Worm (Caenorhabditis elegans) whole organism, L4/young adult: ENCODE results near the gene srw-7.

Experiments
- W03F9.2 ChIP-seq: fragments of 150-350 bp; optimal IDR thresholded peaks from 2 replicates; lab custom pipeline; 2014; ENCODE audit warnings: missing biosample characterization, missing genetic modification characterization
- dao-5 ChIP-seq: sonication (generic microtip); optimal IDR thresholded peaks from 2 replicates; lab custom pipeline; 2016; ENCODE audit warnings: missing genotype, missing genetic modification characterization, moderate library complexity, missing compliant biosample characterization
- him-1 ChIP-seq: sonication (generic microtip); optimal IDR thresholded peaks from 2 replicates; lab custom pipeline; 2016; ENCODE audit warnings: missing genotype, missing genetic modification reagents, missing genetic modification characterization, missing compliant biosample characterization

srw-7 gene

DNA sequence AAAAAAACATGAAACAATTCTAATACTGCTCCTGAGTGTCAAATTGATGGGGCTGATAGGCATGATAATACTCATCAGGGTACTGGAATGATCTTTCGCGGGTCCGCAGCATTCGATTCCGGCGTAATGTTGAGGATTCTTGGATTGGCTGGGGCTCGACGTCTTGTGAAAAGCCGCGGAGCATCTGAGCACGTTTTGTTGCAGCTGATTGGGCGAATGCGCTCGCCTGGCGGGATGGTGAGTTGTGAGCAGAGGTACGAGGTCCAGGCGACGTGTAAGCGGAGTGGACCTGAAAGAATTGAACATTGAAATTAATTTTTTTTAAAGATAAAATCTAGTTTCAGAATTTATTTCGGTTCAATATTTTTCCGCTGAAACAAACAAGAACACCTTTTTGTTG is 7.9 kb downstream of the srw-7 start:
- TF ChIP-seq dao-5 (tag; lab: Kevin White, UChicago) (no peak), W03F9.2 (no peak), him-1 (tag; lab: Kevin White, UChicago) (no peak)

- TF ChIP-seq dao-5 (tag; lab: Kevin White, UChicago): no peak
- TF ChIP-seq him-1 (tag; lab: Kevin White, UChicago): peak; percentile 10
- no peak for TF ChIP-seq W03F9.2
Observed at ce11 chrV:3814938-3815337, 8.9 kb downstream of the srw-7 start, which contains the start of gene H10D18.1. Gene H10D18.1, plus strand, starts transcription at chrV:3815214.

- TF ChIP-seq dao-5 (tag; lab: Kevin White, UChicago) (no peak), him-1 (tag; lab: Kevin White, UChicago) (no peak), W03F9.2 (no peak)
Observed at ce11 chrV:3820875-3821274, 14.8 kb downstream of the srw-7 start.

- TF ChIP-seq him-1 (tag; lab: Kevin White, UChicago) (no peak), W03F9.2 (no peak), dao-5 (tag; lab: Kevin White, UChicago) (no peak)
Observed at ce11 chrV:3825190-3825589, 19.1 kb downstream of the srw-7 start.

ce11 chrV:3831616-3832015 is 25.6 kb downstream of the srw-7 start, which contains the start of gene H10D18.5:
Gene H10D18.5, minus strand, starts transcription at chrV:3831716.
- TF ChIP-seq him-1 (tag; lab: Kevin White, UChicago) (no peak), dao-5 (tag; lab: Kevin White, UChicago) (no peak), W03F9.2 (no peak)

DNA sequence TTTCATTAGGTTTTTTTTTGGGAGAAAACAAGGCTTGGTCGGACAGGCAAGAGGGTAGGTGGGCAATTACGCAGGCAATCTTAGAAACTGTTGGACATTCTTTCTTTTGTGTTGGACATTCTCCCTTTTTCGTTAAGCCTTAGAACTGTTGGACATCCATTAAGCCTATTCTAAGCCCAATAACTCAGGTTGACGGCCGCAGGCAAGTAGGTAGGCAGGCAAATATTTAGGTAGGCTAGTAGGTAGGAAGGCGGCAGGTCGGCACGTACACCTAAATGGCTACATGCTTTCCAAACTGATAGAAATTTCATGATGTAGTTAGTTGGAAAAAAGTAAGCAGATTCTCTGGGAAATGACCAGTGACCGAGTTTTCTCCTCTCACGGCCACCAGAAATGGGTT is 26.0 kb downstream of the srw-7 start:
- TF ChIP-seq dao-5 (tag; lab: Kevin White, UChicago) (no peak), W03F9.2 (no peak), him-1 (tag; lab: Kevin White, UChicago) (no peak)

DNA sequence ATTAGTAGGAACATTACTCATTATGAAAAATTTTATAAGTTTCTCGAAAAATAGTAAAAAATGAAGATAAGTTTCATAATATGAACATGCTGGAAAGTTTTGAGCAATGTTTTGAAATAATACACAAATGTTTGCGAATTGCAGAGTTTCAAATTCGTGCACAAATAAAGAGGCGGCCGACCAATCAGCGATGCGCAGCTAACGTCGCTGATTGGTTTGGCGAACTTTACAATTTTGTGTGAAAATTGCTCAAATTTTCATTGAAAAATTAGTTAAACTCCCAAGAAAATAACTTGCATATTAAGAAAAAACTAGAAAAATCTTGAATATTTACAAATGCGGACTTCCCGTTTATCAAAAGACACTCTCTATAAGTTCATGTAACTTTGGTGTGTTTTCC is 26.6 kb downstream of the srw-7 start:
- no peak for TF ChIP-seq W03F9.2
- no peak for TF ChIP-seq dao-5 (tag; lab: Kevin White, UChicago)
- no peak for TF ChIP-seq him-1 (tag; lab: Kevin White, UChicago)

ce11 chrV:3841462-3841861 is 35.4 kb downstream of the srw-7 start:
- TF ChIP-seq dao-5 (tag; lab: Kevin White, UChicago) (no peak), him-1 (tag; lab: Kevin White, UChicago) (no peak), W03F9.2 (no peak)

ce11 chrV:3843926-3844325 is 37.9 kb downstream of the srw-7 start, which contains the start of gene ugt-32:
Gene ugt-32, minus strand, starts transcription at chrV:3844007.
- TF ChIP-seq W03F9.2: no peak
- no peak for TF ChIP-seq him-1 (tag; lab: Kevin White, UChicago)
- no peak for TF ChIP-seq dao-5 (tag; lab: Kevin White, UChicago)

- TF ChIP-seq dao-5 (tag; lab: Kevin White, UChicago) (no peak), him-1 (tag; lab: Kevin White, UChicago) (no peak), W03F9.2 (no peak)
Observed at ce11 chrV:3847268-3847667, 41.2 kb downstream of the srw-7 start, which contains the start of gene nhr-185. Gene nhr-185, minus strand, starts transcription at chrV:3847368.

DNA sequence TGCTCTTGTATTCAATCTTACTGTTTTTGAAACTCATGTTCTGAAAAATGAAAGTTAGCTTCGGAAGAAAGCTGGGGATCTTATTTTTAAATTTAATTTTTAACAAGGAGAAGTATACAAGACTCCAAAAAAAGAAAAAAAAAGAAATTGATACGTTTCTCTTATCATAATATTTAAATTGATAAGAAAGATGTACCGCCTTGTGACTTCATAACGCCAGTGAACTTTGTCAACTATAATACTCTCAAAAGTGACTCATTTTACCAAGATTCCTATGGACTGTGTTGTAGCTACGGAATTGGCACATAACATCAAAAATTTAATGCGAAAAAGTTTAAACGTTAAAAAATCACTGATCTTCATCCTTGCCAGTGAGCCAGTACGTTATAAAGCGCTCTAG is 45.7 kb downstream of the srw-7 start:
- TF ChIP-seq him-1 (tag; lab: Kevin White, UChicago) (no peak), dao-5 (tag; lab: Kevin White, UChicago) (no peak), W03F9.2 (no peak)

DNA sequence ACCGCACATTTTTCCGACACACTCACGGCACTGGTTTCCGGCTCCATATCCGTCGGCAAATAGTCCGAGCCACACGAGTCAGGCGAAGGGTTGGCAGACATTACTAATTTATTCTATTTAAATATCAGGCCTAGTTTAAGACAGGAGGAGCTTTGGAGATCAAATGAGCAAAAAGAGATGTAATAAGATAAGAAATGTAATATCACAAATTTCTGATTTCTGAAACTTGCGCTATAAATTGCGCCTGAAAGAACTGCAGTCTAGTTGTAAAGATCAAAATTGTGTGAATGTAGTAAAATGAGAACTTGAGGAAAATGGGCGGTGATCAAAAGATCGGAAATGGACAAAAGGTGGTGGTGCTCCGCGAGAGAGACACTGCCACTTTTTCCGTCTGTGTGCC is 48.8 kb downstream of the srw-7 start, which contains the start of gene nhr-186:
Gene nhr-186 (minus strand): TSS at position 101 of the 400 bp plus-strand sequence.
- no peak for TF ChIP-seq dao-5 (tag; lab: Kevin White, UChicago)
- no peak for TF ChIP-seq W03F9.2
- no peak for TF ChIP-seq him-1 (tag; lab: Kevin White, UChicago)

DNA sequence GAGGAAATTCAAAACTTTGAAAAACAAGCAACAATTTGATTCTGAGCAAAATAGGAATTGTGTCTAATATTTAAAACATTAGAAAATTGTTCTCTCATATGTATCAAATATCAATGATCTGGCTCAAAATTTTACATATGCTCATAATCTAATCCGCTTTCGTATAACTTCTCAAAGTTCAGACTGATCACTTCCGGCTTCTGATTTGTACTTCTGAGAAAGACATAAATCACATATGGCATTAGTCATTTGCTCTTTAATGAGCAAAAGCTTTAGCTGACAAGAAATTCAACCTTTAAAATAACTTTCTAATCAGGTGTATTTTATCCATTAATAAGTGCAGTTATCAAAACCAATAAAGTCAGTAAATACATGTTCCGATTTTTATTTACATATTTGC is 49.9 kb downstream of the srw-7 start:
- TF ChIP-seq W03F9.2: no peak
- TF ChIP-seq him-1 (tag; lab: Kevin White, UChicago): no peak
- TF ChIP-seq dao-5 (tag; lab: Kevin White, UChicago): no peak
